Worm (Caenorhabditis elegans) whole organism, young adult: Measurements from ENCODE around the gene golg-2.

ENCODE experiments used
- B0019.2 ChIP-seq: fragments of 200-800 bp; sonication (Bioruptor generic); conservative IDR thresholded peaks from 2 replicates; pipeline ENCODE4 v1.3.6; 2022; ENCODE audit warnings: missing genetic modification reagents, missing genetic modification characterization, missing compliant biosample characterization
- B0035.1 ChIP-seq: sonication (generic microtip); optimal IDR thresholded peaks from 2 replicates; lab custom pipeline; 2016; ENCODE audit warnings: missing genetic modification characterization, mild to moderate bottlenecking, missing compliant biosample characterization, missing genotype, missing genetic modification reagents
- C06A6.2 ChIP-seq: fragments of 200-800 bp; sonication (Bioruptor generic); conservative IDR thresholded peaks from 2 replicates; pipeline ENCODE4 v1.3.6; 2022; ENCODE audit warnings: missing genetic modification characterization, missing compliant biosample characterization
- C17E4.6 ChIP-seq: fragments of 200-800 bp; sonication (Bioruptor generic); IDR thresholded peaks from 2 replicates; pipeline ENCODE4 v1.3.6; 2022; ENCODE audit warnings: missing genetic modification reagents, missing genetic modification characterization, missing compliant biosample characterization
- D2030.7 ChIP-seq: fragments of 200-800 bp; sonication (Bioruptor generic); IDR thresholded peaks from 2 replicates; pipeline ENCODE4 v1.3.6; 2022; ENCODE audit warnings: missing genetic modification reagents, missing genetic modification characterization, missing compliant biosample characterization
- F55B11.4 ChIP-seq: sonication (generic microtip); optimal IDR thresholded peaks from 2 replicates; lab custom pipeline; 2016; ENCODE audit warnings: missing compliant biosample characterization, missing genetic modification characterization, borderline replicate concordance; ENCODE audit not compliant: insufficient read depth
- F57A8.1 ChIP-seq: fragments of 200-800 bp; sonication (Bioruptor generic); optimal IDR thresholded peaks from 2 replicates; lab custom pipeline; 2018; ENCODE audit warnings: mild to moderate bottlenecking, missing genetic modification characterization, moderate library complexity, missing compliant biosample characterization
- K11D2.4 ChIP-seq: fragments of 200-800 bp; sonication (Bioruptor generic); IDR thresholded peaks from 2 replicates; pipeline ENCODE4 v1.3.6; 2022; ENCODE audit warnings: missing genetic modification reagents, missing genetic modification characterization, missing compliant biosample characterization
- Y53G8AR.9 ChIP-seq: fragments of 200-800 bp; sonication (Bioruptor generic); conservative IDR thresholded peaks from 2 replicates; pipeline ENCODE4 v1.3.6; 2022; ENCODE audit warnings: missing genetic modification reagents, missing genetic modification characterization, missing compliant biosample characterization
- Y56A3A.18 ChIP-seq: fragments of 200-800 bp; sonication (Bioruptor generic); IDR thresholded peaks from 2 replicates; pipeline ENCODE4 v1.3.6; 2022; ENCODE audit warnings: missing genetic modification reagents, missing genetic modification characterization, missing compliant biosample characterization
- ZK185.1 ChIP-seq: sonication (generic microtip); optimal IDR thresholded peaks from 2 replicates; lab custom pipeline; 2016; ENCODE audit warnings: mild to moderate bottlenecking, missing genetic modification characterization, missing compliant biosample characterization; ENCODE audit not compliant: poor library complexity, severe bottlenecking
- atf-7 ChIP-seq: sonication (generic microtip); optimal IDR thresholded peaks from 2 replicates; lab custom pipeline; 2017; ENCODE audit warnings: mild to moderate bottlenecking, missing genetic modification characterization, missing compliant biosample characterization
- attf-5 ChIP-seq: fragments of 200-800 bp; sonication (Bioruptor generic); optimal IDR thresholded peaks from 2 replicates; lab custom pipeline; 2018; ENCODE audit warnings: mild to moderate bottlenecking, missing genetic modification characterization, missing compliant biosample characterization
- cebp-1 ChIP-seq, 2 experiments: fragments of 200-800 bp in 1 of 2; sonication (Bioruptor generic) in 1 of 2; sonication (generic microtip) in 1 of 2; IDR thresholded peaks in 1 of 2; optimal IDR thresholded peaks in 1 of 2; 2 replicates each; pipeline versions ENCODE4 v1.3.6 to Lab custom; 2017 to 2022; ENCODE audit warnings: missing compliant biosample characterization in 2 of 2, missing genetic modification characterization in 2 of 2, mild to moderate bottlenecking in 1 of 2, missing genetic modification reagents in 1 of 2, moderate library complexity in 1 of 2
- ceh-100 ChIP-seq: fragments of 200-800 bp; sonication (Bioruptor generic); IDR thresholded peaks from 2 replicates; pipeline ENCODE4 v1.3.6; 2022; ENCODE audit warnings: missing genetic modification reagents, missing genetic modification characterization, missing compliant biosample characterization
- ceh-27 ChIP-seq: fragments of 200-800 bp; sonication (Bioruptor generic); optimal IDR thresholded peaks from 2 replicates; lab custom pipeline; 2018; ENCODE audit warnings: mild to moderate bottlenecking, missing genetic modification characterization, moderate library complexity, missing compliant biosample characterization
- ceh-58 ChIP-seq: fragments of 200-800 bp; sonication (Bioruptor generic); IDR thresholded peaks from 2 replicates; pipeline ENCODE4 v1.3.6; 2022; ENCODE audit warnings: missing genetic modification characterization, missing compliant biosample characterization
- ceh-79 ChIP-seq: sonication (generic microtip); optimal IDR thresholded peaks from 2 replicates; lab custom pipeline; 2017; ENCODE audit warnings: mild to moderate bottlenecking, missing genetic modification characterization, missing compliant biosample characterization
- chd-7 ChIP-seq: sonication (generic microtip); optimal IDR thresholded peaks from 2 replicates; lab custom pipeline; 2016; ENCODE audit warnings: mild to moderate bottlenecking, missing genetic modification characterization, moderate library complexity, missing compliant biosample characterization
- dox-1 ChIP-seq: fragments of 200-800 bp; sonication (Bioruptor generic); IDR thresholded peaks from 2 replicates; pipeline ENCODE4 v1.3.6; 2022; ENCODE audit warnings: missing genetic modification reagents, missing genetic modification characterization, missing compliant biosample characterization
- dpl-1 ChIP-seq: fragments of 150-350 bp; optimal IDR thresholded peaks from 2 replicates; lab custom pipeline; 2014; ENCODE audit warnings: missing biosample characterization, missing genetic modification reagents, missing genetic modification characterization
- ekl-4 ChIP-seq: fragments of 200-800 bp; sonication (Bioruptor generic); IDR thresholded peaks from 2 replicates; pipeline ENCODE4 v1.3.6; 2022; ENCODE audit warnings: missing genetic modification reagents, missing genetic modification characterization, missing compliant biosample characterization
- hlh-12 ChIP-seq: sonication (generic microtip); optimal IDR thresholded peaks from 2 replicates; lab custom pipeline; 2016; ENCODE audit warnings: missing genetic modification characterization, missing compliant biosample characterization
- hmg-1.2 ChIP-seq: fragments of 200-800 bp; sonication (Bioruptor generic); IDR thresholded peaks from 2 replicates; pipeline ENCODE4 v1.3.6; 2022; ENCODE audit warnings: missing genetic modification reagents, missing genetic modification characterization, missing compliant biosample characterization
- hmg-20 ChIP-seq: fragments of 200-800 bp; sonication (Bioruptor generic); IDR thresholded peaks from 2 replicates; pipeline ENCODE4 v1.3.6; 2022; ENCODE audit warnings: missing genetic modification reagents, missing genetic modification characterization, missing compliant biosample characterization
- lin-40 ChIP-seq: sonication (generic microtip); optimal IDR thresholded peaks from 2 replicates; lab custom pipeline; 2016; ENCODE audit warnings: missing genetic modification characterization, mild to moderate bottlenecking, missing compliant biosample characterization, missing genotype, missing genetic modification reagents
- lir-1 ChIP-seq: fragments of 200-800 bp; sonication (Bioruptor generic); conservative IDR thresholded peaks from 2 replicates; pipeline ENCODE4 v1.3.6; 2022; ENCODE audit warnings: missing genetic modification reagents, missing genetic modification characterization, missing compliant biosample characterization
- lsy-27 ChIP-seq: sonication (generic microtip); optimal IDR thresholded peaks from 2 replicates; lab custom pipeline; 2017; ENCODE audit warnings: missing genetic modification characterization, mild to moderate bottlenecking, missing compliant biosample characterization, antibody characterized with exemption, missing genotype, borderline replicate concordance; ENCODE audit not compliant: insufficient read depth
- madf-10 ChIP-seq: sonication (generic microtip); optimal IDR thresholded peaks from 2 replicates; lab custom pipeline; 2016; ENCODE audit warnings: mild to moderate bottlenecking, missing genetic modification characterization, missing compliant biosample characterization
- madf-3 ChIP-seq: fragments of 200-800 bp; sonication (Bioruptor generic); IDR thresholded peaks from 2 replicates; pipeline ENCODE4 v1.3.6; 2022; ENCODE audit warnings: missing genetic modification reagents, missing genetic modification characterization, missing compliant biosample characterization
- mel-28 ChIP-seq: sonication (generic microtip); optimal IDR thresholded peaks from 2 replicates; lab custom pipeline; 2016; ENCODE audit warnings: borderline replicate concordance, mild to moderate bottlenecking, missing genetic modification characterization, missing compliant biosample characterization
- mes-4 ChIP-seq: sonication (generic microtip); optimal IDR thresholded peaks from 2 replicates; lab custom pipeline; 2016; ENCODE audit warnings: missing genotype, missing genetic modification characterization, missing compliant biosample characterization
- nhr-80 ChIP-seq: sonication (generic microtip); optimal IDR thresholded peaks from 2 replicates; lab custom pipeline; 2016; ENCODE audit warnings: missing genetic modification characterization, missing compliant biosample characterization
- pbrm-1 ChIP-seq: fragments of 200-800 bp; sonication (Bioruptor generic); IDR thresholded peaks from 2 replicates; pipeline ENCODE4 v1.3.6; 2022; ENCODE audit warnings: missing genetic modification reagents, missing genetic modification characterization, missing compliant biosample characterization
- pha-4 ChIP-seq: fragments of 150-350 bp; sonication (generic microtip); optimal IDR thresholded peaks from 2 replicates; lab custom pipeline; 2014; ENCODE audit warnings: missing biosample characterization, missing genetic modification reagents, missing genetic modification characterization
- snpc-1.3 ChIP-seq: sonication (generic microtip); optimal IDR thresholded peaks from 2 replicates; lab custom pipeline; 2017; ENCODE audit warnings: missing genetic modification characterization, mild to moderate bottlenecking, missing compliant biosample characterization, antibody characterized with exemption, moderate library complexity, missing genotype, missing genetic modification reagents; ENCODE audit not compliant: insufficient read depth
- snpc-3.4 ChIP-seq: sonication (generic microtip); optimal IDR thresholded peaks from 2 replicates; lab custom pipeline; 2017; ENCODE audit warnings: missing genetic modification characterization, mild to moderate bottlenecking, missing compliant biosample characterization, antibody characterized with exemption, moderate library complexity, missing genotype, missing genetic modification reagents
- somi-1 ChIP-seq: fragments of 200-800 bp; sonication (Bioruptor generic); optimal IDR thresholded peaks from 2 replicates; lab custom pipeline; 2018; ENCODE audit warnings: mild to moderate bottlenecking, missing genetic modification characterization, missing compliant biosample characterization
- tbp1 ChIP-seq: fragments of 200-800 bp; sonication (Bioruptor generic); optimal IDR thresholded peaks from 2 replicates; lab custom pipeline; 2018; ENCODE audit warnings: mild to moderate bottlenecking, missing genetic modification characterization, missing compliant biosample characterization
- unc-130 ChIP-seq: sonication (generic microtip); optimal IDR thresholded peaks from 2 replicates; lab custom pipeline; 2016; ENCODE audit warnings: missing genetic modification reagents, missing genetic modification characterization, missing compliant biosample characterization
- xnd-1 ChIP-seq: sonication (generic microtip); optimal IDR thresholded peaks from 2 replicates; lab custom pipeline; 2016; ENCODE audit warnings: missing genotype, missing genetic modification reagents, missing genetic modification characterization, missing compliant biosample characterization
- ztf-26 ChIP-seq: sonication (generic microtip); optimal IDR thresholded peaks from 2 replicates; lab custom pipeline; 2017; ENCODE audit warnings: missing genetic modification characterization, missing compliant biosample characterization
- ztf-28 ChIP-seq: fragments of 200-800 bp; sonication (Bioruptor generic); IDR thresholded peaks from 2 replicates; pipeline ENCODE4 v1.3.6; 2022; ENCODE audit warnings: missing genetic modification reagents, missing genetic modification characterization, missing compliant biosample characterization

Gene golg-2

ce11 chrII:5019389-5020108 is 20.3 kb downstream of the golg-2 start:
- peak; percentile 38 for TF ChIP-seq attf-5 (GFP tag; lab: Kevin White, UChicago)
- peak; percentile 18 for TF ChIP-seq atf-7
- no peak for TF ChIP-seq cebp-1 (GFP tag; IDR thresholded peaks at IDR 0.05; lab: Robert Waterston, UW)
- TF ChIP-seq cebp-1 (tag; optimal IDR thresholded peaks at IDR 0.05; lab: Kevin White, UChicago), result peak; percentile 36
- no peak for TF ChIP-seq F57A8.1 (GFP tag; lab: Kevin White, UChicago)
- no peak for TF ChIP-seq F55B11.4
- peak; percentile 60 for TF ChIP-seq dox-1 (GFP tag; lab: Robert Waterston, UW)
- no peak for TF ChIP-seq D2030.7
- TF ChIP-seq B0035.1 (tag; lab: Kevin White, UChicago), result no peak
- TF ChIP-seq hmg-20 (GFP tag; lab: Robert Waterston, UW), result no peak
- TF ChIP-seq ceh-27 (GFP tag; lab: Kevin White, UChicago), result no peak
- TF ChIP-seq nhr-80 (tag; lab: Kevin White, UChicago), result peak; percentile 90
- peak; percentile 13 for TF ChIP-seq tbp1 (GFP tag; lab: Kevin White, UChicago)
- peak; percentile 10 for TF ChIP-seq somi-1 (GFP tag; lab: Kevin White, UChicago)
- no peak for TF ChIP-seq ceh-100 (GFP tag; lab: Robert Waterston, UW)
- TF ChIP-seq madf-10 (tag; lab: Kevin White, UChicago), result peak; percentile 17
- TF ChIP-seq C17E4.6 (GFP tag; lab: Robert Waterston, UW), result no peak
- TF ChIP-seq mes-4, result no peak
- TF ChIP-seq pbrm-1 (GFP tag; lab: Robert Waterston, UW), result no peak
- no peak for TF ChIP-seq ceh-79 (tag; lab: Kevin White, UChicago)
- TF ChIP-seq C06A6.2 (GFP tag; lab: Robert Waterston, UW), result no peak
- peak; percentile 39 for TF ChIP-seq ztf-26 (tag; lab: Kevin White, UChicago)
- TF ChIP-seq xnd-1 (tag; lab: Kevin White, UChicago), result no peak
- TF ChIP-seq lin-40 (tag; lab: Kevin White, UChicago), result peak; percentile 44
- no peak for TF ChIP-seq Y53G8AR.9 (GFP tag; lab: Robert Waterston, UW)
- peak; percentile 18 for TF ChIP-seq ZK185.1 (tag; lab: Kevin White, UChicago)
- no peak for TF ChIP-seq snpc-1.3 (tag; lab: Kevin White, UChicago)
- no peak for TF ChIP-seq lsy-27 (tag; lab: Kevin White, UChicago)
- no peak for TF ChIP-seq ceh-58
- no peak for TF ChIP-seq lir-1 (GFP tag; lab: Robert Waterston, UW)
- no peak for TF ChIP-seq Y56A3A.18

DNA sequence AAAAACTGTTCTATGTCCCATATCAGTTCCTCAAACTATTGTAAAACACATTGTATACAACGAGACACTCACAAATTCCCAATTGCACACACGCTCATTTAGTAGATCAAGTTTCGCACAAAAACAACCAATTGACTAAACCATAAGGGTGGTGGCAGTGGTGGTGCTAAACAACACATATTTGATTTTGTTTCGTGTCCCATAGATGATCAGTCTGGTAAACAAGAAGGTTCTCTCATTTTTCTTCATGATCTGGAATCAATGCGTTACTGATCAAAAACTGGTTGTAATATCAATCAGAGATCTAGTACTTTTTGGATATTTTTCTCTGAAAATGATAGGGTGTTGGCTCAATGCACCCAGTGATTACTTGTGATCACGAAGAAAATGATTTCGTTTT is 21.3 kb downstream of the golg-2 start:
- TF ChIP-seq snpc-3.4 (tag; lab: Kevin White, UChicago) (no peak), mel-28 (tag; lab: Kevin White, UChicago) (no peak), madf-3 (GFP tag; lab: Robert Waterston, UW) (no peak)

ce11 chrII:5016977-5017585 is 22.8 kb downstream of the golg-2 start:
- TF ChIP-seq attf-5 (GFP tag; lab: Kevin White, UChicago) (peak; percentile 63), chd-7 (tag; lab: Kevin White, UChicago) (peak; percentile 69), hlh-12 (tag; lab: Kevin White, UChicago) (no peak), ekl-4 (GFP tag; lab: Robert Waterston, UW) (0 out of 2 replicates have a peak, but pooled peaks have one; percentile 33), dpl-1 (GFP tag; lab: Kevin White, UChicago) (no peak), pha-4 (tag; lab: Kevin White, UChicago) (no peak), B0019.2 (GFP tag; lab: Robert Waterston, UW) (no peak), cebp-1 (GFP tag; IDR thresholded peaks at IDR 0.05; lab: Robert Waterston, UW) (no peak), cebp-1 (tag; optimal IDR thresholded peaks at IDR 0.05; lab: Kevin White, UChicago) (peak; percentile 66), C17E4.6 (GFP tag; lab: Robert Waterston, UW) (no peak), madf-10 (tag; lab: Kevin White, UChicago) (no peak), K11D2.4 (peak; percentile 74; the same call in 1 of the 2 replicates), ztf-28 (no peak), Y56A3A.18 (no peak), unc-130 (no peak), F55B11.4 (no peak), hmg-1.2 (GFP tag; lab: Robert Waterston, UW) (peak; percentile 89)
